Worm (Caenorhabditis elegans) whole organism, late embryonic: Measurements from ENCODE around the gene hpl-2.
A peak's percentile ranks its signal among the peaks of the same experiment; 100 is the strongest.

Experiments used
- K02D7.2 ChIP-seq: sonication (generic microtip); optimal IDR thresholded peaks from 2 replicates; lab custom pipeline; 2017; ENCODE audit warnings: mild to moderate bottlenecking, missing genetic modification characterization, missing compliant biosample characterization
- K09A11.1 ChIP-seq: sonication (generic microtip); optimal IDR thresholded peaks from 2 replicates; lab custom pipeline; 2017; ENCODE audit warnings: antibody characterized with exemption, mild to moderate bottlenecking, missing genetic modification characterization, missing compliant biosample characterization; ENCODE audit not compliant: insufficient read depth
- T23F11.4 ChIP-seq: fragments of 200-800 bp; sonication (Bioruptor generic); optimal IDR thresholded peaks from 2 replicates; lab custom pipeline; 2018; ENCODE audit warnings: mild to moderate bottlenecking, missing genetic modification characterization, missing compliant biosample characterization
- ahr-1 ChIP-seq: sonication (generic microtip); optimal IDR thresholded peaks from 2 replicates; lab custom pipeline; 2016; ENCODE audit warnings: missing genetic modification characterization, missing compliant biosample characterization
- ama-1 ChIP-seq: fragments of 150-350 bp; optimal IDR thresholded peaks from 2 replicates; lab custom pipeline; 2014
- ceh-18 ChIP-seq: sonication (generic microtip); optimal IDR thresholded peaks from 2 replicates; lab custom pipeline; 2016; ENCODE audit warnings: missing genetic modification characterization, missing compliant biosample characterization
- ceh-19 ChIP-seq: fragments of 200-800 bp; sonication (Bioruptor generic); optimal IDR thresholded peaks from 2 replicates; lab custom pipeline; 2018; ENCODE audit warnings: mild to moderate bottlenecking, missing genetic modification characterization, missing compliant biosample characterization
- ceh-2 ChIP-seq: sonication (generic microtip); optimal IDR thresholded peaks from 2 replicates; lab custom pipeline; 2016; ENCODE audit warnings: missing genotype, missing genetic modification characterization, missing compliant biosample characterization
- ceh-22 ChIP-seq: sonication (generic microtip); optimal IDR thresholded peaks from 2 replicates; lab custom pipeline; 2017; ENCODE audit warnings: missing biosample characterization, missing genetic modification characterization
- ceh-24 ChIP-seq: sonication (generic microtip); optimal IDR thresholded peaks from 2 replicates; lab custom pipeline; 2016; ENCODE audit warnings: mild to moderate bottlenecking, missing genetic modification characterization, missing compliant biosample characterization
- ceh-30 ChIP-seq: fragments of 150-350 bp; optimal IDR thresholded peaks from 2 replicates; lab custom pipeline; 2014; ENCODE audit warnings: missing biosample characterization, missing genetic modification characterization
- ceh-31 ChIP-seq: sonication (generic microtip); optimal IDR thresholded peaks from 2 replicates; lab custom pipeline; 2016; ENCODE audit warnings: missing genetic modification characterization, missing compliant biosample characterization
- ceh-34 ChIP-seq: sonication (generic microtip); optimal IDR thresholded peaks from 2 replicates; lab custom pipeline; 2016; ENCODE audit warnings: mild to moderate bottlenecking, missing genetic modification characterization, missing compliant biosample characterization
- ceh-48 ChIP-seq: sonication (generic microtip); optimal IDR thresholded peaks from 2 replicates; lab custom pipeline; 2016; ENCODE audit warnings: missing genetic modification characterization, inconsistent platforms, missing compliant biosample characterization
- ceh-9 ChIP-seq: sonication (generic microtip); optimal IDR thresholded peaks from 2 replicates; lab custom pipeline; 2016; ENCODE audit warnings: mild to moderate bottlenecking, missing genetic modification characterization, inconsistent platforms, missing compliant biosample characterization
- elt-2 ChIP-seq: sonication (generic microtip); optimal IDR thresholded peaks from 2 replicates; lab custom pipeline; 2016; ENCODE audit warnings: missing genetic modification reagents, missing genetic modification characterization, missing compliant biosample characterization
- eyg-1 ChIP-seq: sonication (generic microtip); optimal IDR thresholded peaks from 2 replicates; lab custom pipeline; 2016; ENCODE audit warnings: missing genotype, missing genetic modification characterization, missing compliant biosample characterization
- fax-1 ChIP-seq: sonication (generic microtip); optimal IDR thresholded peaks from 2 replicates; lab custom pipeline; 2016; ENCODE audit warnings: missing genotype, missing genetic modification characterization, missing compliant biosample characterization
- gmeb-2 ChIP-seq: sonication (generic microtip); optimal IDR thresholded peaks from 2 replicates; lab custom pipeline; 2016; ENCODE audit warnings: missing genetic modification characterization, inconsistent platforms, missing compliant biosample characterization
- hlh-13 ChIP-seq: fragments of 200-800 bp; sonication (Bioruptor generic); optimal IDR thresholded peaks from 2 replicates; lab custom pipeline; 2018; ENCODE audit warnings: mild to moderate bottlenecking, missing genetic modification characterization, missing compliant biosample characterization
- hlh-6 ChIP-seq: sonication (generic microtip); optimal IDR thresholded peaks from 2 replicates; lab custom pipeline; 2016; ENCODE audit warnings: missing genotype, missing genetic modification characterization, missing compliant biosample characterization
- lin-11 ChIP-seq: fragments of 200-800 bp; sonication (Bioruptor generic); optimal IDR thresholded peaks from 2 replicates; lab custom pipeline; 2018; ENCODE audit warnings: mild to moderate bottlenecking, missing genetic modification characterization, missing compliant biosample characterization
- nhr-11 ChIP-seq: fragments of 150-350 bp; optimal IDR thresholded peaks from 2 replicates; lab custom pipeline; 2014; ENCODE audit warnings: missing biosample characterization, missing genetic modification characterization
- nhr-232 ChIP-seq: sonication (generic microtip); optimal IDR thresholded peaks from 2 replicates; lab custom pipeline; 2016; ENCODE audit warnings: missing genetic modification characterization, missing compliant biosample characterization
- npax-4 ChIP-seq: sonication (generic microtip); optimal IDR thresholded peaks from 2 replicates; lab custom pipeline; 2016; ENCODE audit warnings: missing genetic modification characterization, missing compliant biosample characterization
- odd-2 ChIP-seq: sonication (generic microtip); optimal IDR thresholded peaks from 2 replicates; lab custom pipeline; 2017; ENCODE audit warnings: antibody characterized with exemption, mild to moderate bottlenecking, missing genetic modification characterization, missing compliant biosample characterization
- pag-3 ChIP-seq: sonication (generic microtip); optimal IDR thresholded peaks from 2 replicates; lab custom pipeline; 2016; ENCODE audit warnings: missing compliant biosample characterization, missing genetic modification characterization, borderline replicate concordance
- pat-9 ChIP-seq: fragments of 200-800 bp; sonication (Bioruptor generic); optimal IDR thresholded peaks from 2 replicates; lab custom pipeline; 2018; ENCODE audit warnings: mild to moderate bottlenecking, missing genetic modification characterization, moderate library complexity, missing compliant biosample characterization
- pax-1 ChIP-seq: fragments of 150-350 bp; optimal IDR thresholded peaks from 2 replicates; lab custom pipeline; 2014; ENCODE audit warnings: missing biosample characterization, missing genetic modification characterization
- pha-4 ChIP-seq: fragments of 150-350 bp; optimal IDR thresholded peaks from 2 replicates; lab custom pipeline; 2018; ENCODE audit warnings: missing biosample characterization, missing genetic modification reagents, missing genetic modification characterization
- pqm-1 ChIP-seq: sonication (generic microtip); optimal IDR thresholded peaks from 2 replicates; lab custom pipeline; 2016; ENCODE audit warnings: missing genetic modification characterization, missing compliant biosample characterization
- sox-2 ChIP-seq: fragments of 200-800 bp; sonication (Bioruptor generic); IDR thresholded peaks from 2 replicates; pipeline ENCODE4 v1.3.6; 2022; ENCODE audit warnings: missing genetic modification reagents, missing genetic modification characterization, missing compliant biosample characterization
- sox-4 ChIP-seq: sonication (generic microtip); optimal IDR thresholded peaks from 2 replicates; lab custom pipeline; 2017; ENCODE audit warnings: mild to moderate bottlenecking, missing genetic modification characterization, inconsistent platforms, missing compliant biosample characterization
- syd-9 ChIP-seq: sonication (generic microtip); optimal IDR thresholded peaks from 2 replicates; lab custom pipeline; 2016; ENCODE audit warnings: mild to moderate bottlenecking, missing genetic modification characterization, moderate library complexity, missing compliant biosample characterization
- tbx-2 ChIP-seq: sonication (generic microtip); optimal IDR thresholded peaks from 2 replicates; lab custom pipeline; 2016; ENCODE audit warnings: missing genetic modification characterization, missing compliant biosample characterization
- tbx-7 ChIP-seq: sonication (generic microtip); optimal IDR thresholded peaks from 2 replicates; lab custom pipeline; 2016; ENCODE audit warnings: missing genotype, missing genetic modification characterization, missing compliant biosample characterization
- ttx-3 ChIP-seq: sonication (generic microtip); optimal IDR thresholded peaks from 2 replicates; lab custom pipeline; 2016; ENCODE audit warnings: missing genetic modification reagents, missing genetic modification characterization, missing compliant biosample characterization
- unc-3 ChIP-seq, 2 experiments: fragments of 200-800 bp in 1 of 2; sonication (Bioruptor generic) in 1 of 2; sonication (generic microtip) in 1 of 2; conservative IDR thresholded peaks in 1 of 2; optimal IDR thresholded peaks in 1 of 2; 2 replicates each; pipeline versions ENCODE4 v1.3.6 to Lab custom; 2016 to 2022; ENCODE audit warnings: missing compliant biosample characterization in 2 of 2, missing genetic modification characterization in 2 of 2, missing genetic modification reagents in 1 of 2
- unc-42 ChIP-seq: sonication (generic microtip); optimal IDR thresholded peaks from 2 replicates; lab custom pipeline; 2016; ENCODE audit warnings: missing genotype, missing genetic modification characterization, missing compliant biosample characterization
- ztf-16 ChIP-seq: sonication (generic microtip); optimal IDR thresholded peaks from 2 replicates; lab custom pipeline; 2017; ENCODE audit warnings: missing genetic modification characterization, missing compliant biosample characterization

hpl-2 gene

DNA sequence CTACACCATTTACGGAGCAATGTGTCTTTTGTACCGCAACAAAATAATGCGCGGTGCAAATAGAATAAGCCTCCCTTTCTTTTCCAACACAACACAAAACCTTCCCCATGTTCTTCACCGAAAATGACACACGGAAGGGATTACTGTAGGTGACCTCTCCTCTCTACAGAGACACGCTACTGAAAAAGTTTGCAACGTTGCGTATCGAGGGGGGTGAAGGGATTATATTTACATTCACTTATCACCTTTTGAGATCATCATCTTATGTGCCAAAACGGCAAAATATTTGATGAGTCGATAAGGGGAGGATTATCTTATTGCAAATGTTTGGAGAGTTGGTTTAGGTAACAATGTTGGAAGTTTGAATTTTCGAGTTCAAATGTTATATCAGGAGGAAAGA lies 27.7 kb upstream of the hpl-2 start:
- TF ChIP-seq ceh-24 (tag; lab: Kevin White, UChicago) (no peak), ceh-2 (tag; lab: Kevin White, UChicago) (no peak), pax-1 (tag; lab: Kevin White, UChicago) (peak; percentile 96)

DNA sequence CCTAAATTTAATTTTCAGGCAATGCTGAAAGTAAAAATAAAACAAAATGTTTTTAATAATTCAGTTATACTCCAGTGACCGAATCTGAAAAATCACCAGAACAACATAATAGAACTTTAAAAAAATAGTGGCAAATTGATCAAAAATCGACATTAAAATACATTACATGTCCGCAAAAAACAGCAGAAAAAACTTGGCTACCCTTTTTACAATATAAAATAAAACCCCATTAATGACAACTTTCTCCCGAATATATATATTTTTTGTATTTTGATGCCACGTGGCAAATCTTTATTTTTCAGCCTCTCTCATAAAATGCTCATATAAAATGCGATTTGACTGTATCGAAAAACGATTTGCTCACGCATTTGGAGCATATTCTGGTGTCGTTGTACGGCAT lies 26.2 kb upstream of the hpl-2 start, which contains the start of gene ptr-19:
Gene ptr-19, plus strand, starts transcription at position 301 of the 400 bp plus-strand sequence.
- TF ChIP-seq nhr-232 (tag; lab: Kevin White, UChicago) = no peak
- no peak for TF ChIP-seq tbx-2
- TF ChIP-seq syd-9 (tag; lab: Kevin White, UChicago) = no peak
- no peak for TF ChIP-seq lin-11 (tag; lab: Kevin White, UChicago)
- no peak for TF ChIP-seq sox-4 (tag; lab: Kevin White, UChicago)
- TF ChIP-seq ceh-31 (tag; lab: Kevin White, UChicago) = no peak
- TF ChIP-seq ahr-1 (tag; lab: Kevin White, UChicago) = no peak
- no peak for TF ChIP-seq npax-4 (tag; lab: Kevin White, UChicago)
- TF ChIP-seq K02D7.2 (tag; lab: Kevin White, UChicago) = no peak

DNA sequence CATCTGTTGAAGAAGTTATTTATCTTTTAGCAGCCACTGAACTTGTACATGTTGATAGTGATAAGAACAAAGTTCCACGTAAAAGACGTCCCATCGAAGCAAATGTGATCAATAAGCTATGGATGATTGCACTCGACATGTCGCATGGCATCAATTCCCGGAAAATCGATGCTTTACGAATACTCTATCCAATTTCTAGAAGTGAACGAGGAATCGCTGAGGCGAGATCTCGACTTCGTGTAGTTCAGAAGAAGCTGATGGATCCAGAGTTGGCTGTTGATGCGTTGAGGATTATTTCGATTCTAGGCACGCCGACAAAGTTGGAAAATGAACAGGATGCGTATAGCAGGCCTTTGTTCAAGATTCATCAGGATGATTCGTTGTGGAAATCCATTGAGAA lies 14.4 kb upstream of the hpl-2 start:
- TF ChIP-seq hlh-13 (GFP tag; lab: Kevin White, UChicago) = no peak
- TF ChIP-seq ceh-2 (tag; lab: Kevin White, UChicago) = no peak
- no peak for TF ChIP-seq tbx-2
- TF ChIP-seq sox-2 (GFP tag; lab: Robert Waterston, UW) = no peak
- TF ChIP-seq T23F11.4 = no peak
- no peak for TF ChIP-seq K02D7.2 (tag; lab: Kevin White, UChicago)
- TF ChIP-seq, all 69 proteins: peak for 0

DNA sequence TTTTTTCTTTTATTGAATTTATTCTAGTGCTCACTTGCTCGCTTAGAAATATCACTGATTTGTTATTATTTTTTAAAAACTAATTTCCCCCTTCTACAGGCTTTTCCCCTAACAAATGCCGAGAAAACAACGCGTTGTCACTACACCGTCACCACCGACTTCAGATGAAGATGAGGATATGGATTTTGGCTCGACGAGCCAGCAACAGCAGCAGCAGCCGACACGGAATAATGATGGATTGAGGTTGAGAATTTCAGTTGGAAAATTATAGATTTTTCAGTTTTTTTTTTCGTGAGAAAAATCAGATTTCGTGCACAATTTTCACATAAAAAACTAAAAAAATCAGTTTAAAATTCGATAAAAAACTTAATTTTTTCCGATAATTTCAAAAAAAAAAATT lies 7.7 kb upstream of the hpl-2 start, which contains the start of gene dpy-28:
Gene dpy-28, plus strand, starts transcription at position 100 of the 400 bp plus-strand sequence.
- TF ChIP-seq pha-4 (no peak), fax-1 (tag; lab: Kevin White, UChicago) (no peak), pat-9 (tag; lab: Kevin White, UChicago) (no peak), ttx-3 (no peak), ceh-19 (GFP tag; lab: Kevin White, UChicago) (no peak), eyg-1 (tag; lab: Kevin White, UChicago) (no peak), K09A11.1 (tag; lab: Kevin White, UChicago) (no peak), unc-3 (GFP tag; conservative IDR thresholded peaks at IDR 0.05; lab: Robert Waterston, UW) (no peak), unc-3 (tag; optimal IDR thresholded peaks at IDR 0.05; lab: Kevin White, UChicago) (no peak), ceh-30 (tag; lab: Kevin White, UChicago) (no peak), unc-42 (tag; lab: Kevin White, UChicago) (no peak), pag-3 (no peak), ama-1 (lab: Kevin White, UChicago) (no peak), ceh-18 (tag; lab: Kevin White, UChicago) (no peak), hlh-6 (no peak)

DNA sequence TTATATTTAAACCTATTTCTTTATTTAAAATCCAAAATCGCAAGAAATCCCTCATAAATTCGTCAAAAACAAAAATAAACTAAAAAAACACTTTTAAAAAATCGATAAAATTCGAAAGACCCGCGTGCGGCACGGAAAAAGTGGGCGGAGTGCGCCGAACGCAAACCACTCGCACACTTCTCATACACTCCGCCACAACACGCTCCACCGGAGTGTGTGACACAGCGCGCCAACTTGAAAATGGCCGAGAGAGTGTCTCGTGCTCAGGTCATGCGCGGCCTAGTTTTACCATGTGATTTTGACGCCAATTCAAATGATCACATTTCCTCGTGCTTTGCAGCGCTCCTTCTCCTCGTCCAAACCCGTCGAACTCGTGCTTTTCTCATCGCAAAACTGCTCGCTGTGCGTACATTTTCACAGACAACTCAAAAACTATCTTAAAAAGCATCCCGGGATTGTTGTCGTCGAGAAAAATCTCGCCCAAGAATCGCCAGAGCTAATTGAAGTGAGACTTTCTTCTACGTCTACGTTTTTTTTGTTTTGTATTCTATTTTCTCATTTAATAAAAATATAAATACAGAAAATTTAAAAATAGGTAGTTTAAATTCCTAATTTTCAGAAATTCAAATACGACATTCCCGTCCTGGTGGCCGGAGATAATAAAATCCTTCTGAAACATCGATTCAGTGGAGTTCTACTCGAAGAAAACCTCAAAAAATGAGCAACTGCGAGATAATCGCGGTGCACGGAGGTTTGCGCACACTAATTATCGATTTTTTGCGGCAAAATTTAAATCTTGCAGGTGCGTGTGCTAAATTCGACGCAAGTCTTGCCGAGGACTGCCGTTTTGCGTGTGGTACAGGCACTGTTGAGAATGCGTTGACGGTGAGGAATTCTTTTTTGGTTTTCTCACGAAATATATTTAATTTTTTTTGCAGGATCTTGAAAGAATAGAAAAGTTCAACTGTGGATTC lies 4.0 kb upstream of the hpl-2 start, which contains the start of gene tasp-1:
Gene tasp-1, plus strand, starts transcription at position 258 of the 974 bp plus-strand sequence.
- peak; percentile 98 for TF ChIP-seq ceh-2 (tag; lab: Kevin White, UChicago)
- TF ChIP-seq lin-11 (tag; lab: Kevin White, UChicago) = peak; percentile 76
- TF ChIP-seq ceh-24 (tag; lab: Kevin White, UChicago) = peak; percentile 84
- peak; percentile 89 for TF ChIP-seq ttx-3
- peak; percentile 92 for TF ChIP-seq hlh-6
- TF ChIP-seq ceh-19 (GFP tag; lab: Kevin White, UChicago) = peak; percentile 96
- TF ChIP-seq ceh-34 (tag; lab: Kevin White, UChicago) = peak; percentile 100
- peak; percentile 95 for TF ChIP-seq T23F11.4
- TF ChIP-seq unc-42 (tag; lab: Kevin White, UChicago) = peak; percentile 100
- no peak for TF ChIP-seq ama-1 (lab: Kevin White, UChicago)
- peak; percentile 89 for TF ChIP-seq nhr-11 (tag; lab: Kevin White, UChicago)
- peak; percentile 91 for TF ChIP-seq gmeb-2 (tag; lab: Kevin White, UChicago)
- peak; percentile 100 for TF ChIP-seq ztf-16
- no peak for TF ChIP-seq ceh-9 (tag; lab: Kevin White, UChicago)
- TF ChIP-seq elt-2 (tag; lab: Kevin White, UChicago) = peak; percentile 99
- peak; percentile 95 for TF ChIP-seq pag-3
- peak; percentile 97 for TF ChIP-seq ceh-22 (tag; lab: Kevin White, UChicago)
- peak; percentile 99 for TF ChIP-seq pqm-1 (tag; lab: Kevin White, UChicago)
- TF ChIP-seq ceh-48 = peak; percentile 100
- TF ChIP-seq tbx-7 (tag; lab: Kevin White, UChicago) = peak; percentile 91
- peak; percentile 29 for TF ChIP-seq odd-2 (tag; lab: Kevin White, UChicago)
